Fruit fly (Drosophila melanogaster) whole organism, wandering third instar larva: Measurements from ENCODE around the gene CG1113.

Experiments
- Abd-B ChIP-seq: fragments of >200 bp; optimal IDR thresholded peaks from 2 replicates; lab custom pipeline; 2017; ENCODE audit warnings: missing biosample characterization, missing genetic modification characterization
- CG32264 ChIP-seq: fragments of 200-800 bp; sonication (Bioruptor generic); optimal IDR thresholded peaks from 2 replicates; lab custom pipeline; 2016; ENCODE audit warnings: missing biosample characterization, missing genetic modification characterization
- CG9705 ChIP-seq: fragments of 200-800 bp; sonication (Bioruptor generic); optimal IDR thresholded peaks from 2 replicates; lab custom pipeline; 2018; ENCODE audit warnings: missing biosample characterization, mild to moderate bottlenecking, missing genetic modification characterization
- CrebA ChIP-seq: fragments of 200-800 bp; sonication (Bioruptor generic); optimal IDR thresholded peaks from 2 replicates; lab custom pipeline; 2016; ENCODE audit warnings: missing biosample characterization, mild to moderate bottlenecking, missing genetic modification characterization, borderline replicate concordance
- Dfd ChIP-seq: fragments of >200 bp; optimal IDR thresholded peaks from 2 replicates; lab custom pipeline; 2017; ENCODE audit warnings: missing biosample characterization, missing genetic modification characterization
- Dif ChIP-seq: fragments of 200-275, 200-300 bp; sonication (Bioruptor generic); optimal IDR thresholded peaks from 2 replicates; lab custom pipeline; 2018; ENCODE audit warnings: missing biosample characterization, missing genetic modification characterization; ENCODE audit not compliant: partially characterized antibody
- GATAd ChIP-seq: sonication (Bioruptor generic); optimal IDR thresholded peaks from 2 replicates; lab custom pipeline; 2016; ENCODE audit warnings: missing biosample characterization, missing genetic modification characterization
- HLH106 ChIP-seq: fragments of 200-800 bp; optimal IDR thresholded peaks from 3 replicates; lab custom pipeline; 2019; ENCODE audit warnings: missing biosample characterization, mild to moderate bottlenecking, missing genetic modification characterization, moderate library complexity
- Hnf4 ChIP-seq: fragments of 200-800 bp; sonication (Bioruptor generic); optimal IDR thresholded peaks from 2 replicates; lab custom pipeline; 2016; ENCODE audit warnings: missing biosample characterization, mild to moderate bottlenecking, missing genetic modification characterization
- Hr78 ChIP-seq: fragments of >200 bp; optimal IDR thresholded peaks from 2 replicates; lab custom pipeline; 2017; ENCODE audit warnings: missing biosample characterization, missing genetic modification characterization
- Hr83 ChIP-seq: fragments of 200-300 bp; sonication (Bioruptor generic); optimal IDR thresholded peaks from 2 replicates; lab custom pipeline; 2016; ENCODE audit warnings: missing biosample characterization, mild to moderate bottlenecking, missing genetic modification characterization, moderate library complexity; ENCODE audit not compliant: poor library complexity, severe bottlenecking
- Jra ChIP-seq: sonication (Bioruptor generic); optimal IDR thresholded peaks from 2 replicates; lab custom pipeline; 2016; ENCODE audit warnings: missing biosample characterization, missing genetic modification characterization
- Mio ChIP-seq: sonication (Bioruptor generic); optimal IDR thresholded peaks from 2 replicates; lab custom pipeline; 2016; ENCODE audit warnings: missing biosample characterization, missing genetic modification characterization
- Myc ChIP-seq: fragments of >200 bp; optimal IDR thresholded peaks from 2 replicates; lab custom pipeline; 2017
- N ChIP-seq: fragments of >200 bp; optimal IDR thresholded peaks from 2 replicates; lab custom pipeline; 2018; ENCODE audit warnings: missing biosample characterization, missing external identifiers, missing genetic modification characterization
- OdsH ChIP-seq: fragments of 200-800 bp; sonication (Bioruptor generic); optimal IDR thresholded peaks from 2 replicates; lab custom pipeline; 2016; ENCODE audit warnings: missing biosample characterization, mild to moderate bottlenecking, missing genetic modification characterization
- Rel ChIP-seq, 2 experiments: fragments of 200-800 bp; sonication (Bioruptor generic) in 1 of 2; optimal IDR thresholded peaks; 2 replicates in 1 of 2; 3 replicates in 1 of 2; lab custom pipeline; 2016 to 2019; ENCODE audit warnings: mild to moderate bottlenecking in 2 of 2, missing biosample characterization in 2 of 2, missing genetic modification characterization in 2 of 2, moderate library complexity in 1 of 2
- Sp1 ChIP-seq: fragments of 200-800 bp; sonication (Bioruptor generic); optimal IDR thresholded peaks from 3 replicates; lab custom pipeline; 2019; ENCODE audit warnings: missing biosample characterization, mild to moderate bottlenecking, missing genetic modification characterization, moderate library complexity
- Vsx2 ChIP-seq: fragments of 200-300, 225-300 bp; sonication (Bioruptor generic); optimal IDR thresholded peaks from 2 replicates; lab custom pipeline; 2018; ENCODE audit warnings: missing biosample characterization, missing genetic modification characterization; ENCODE audit not compliant: partially characterized antibody
- br ChIP-seq: fragments of 200-800 bp; sonication (Bioruptor generic); optimal IDR thresholded peaks from 2 replicates; lab custom pipeline; 2016; ENCODE audit warnings: missing biosample characterization, missing genetic modification characterization
- brk ChIP-seq: fragments of 200-800 bp; sonication (Bioruptor generic); optimal IDR thresholded peaks from 2 replicates; lab custom pipeline; 2016; ENCODE audit warnings: missing biosample characterization, mild to moderate bottlenecking, missing genetic modification characterization
- dl ChIP-seq, 2 experiments: fragments of 175-275, 200-275 bp in 1 of 2; fragments of 200-275 bp in 1 of 2; sonication (Bioruptor generic); optimal IDR thresholded peaks; lab custom pipeline; 2018; ENCODE audit warnings: mild to moderate bottlenecking in 2 of 2, missing biosample characterization in 2 of 2, missing genetic modification characterization in 2 of 2, moderate library complexity in 2 of 2; ENCODE audit not compliant: partially characterized antibody in 2 of 2, insufficient read depth in 1 of 2
- dmrt93B ChIP-seq: fragments of 200-800 bp; sonication (Bioruptor generic); optimal IDR thresholded peaks from 2 replicates; lab custom pipeline; 2018; ENCODE audit warnings: missing biosample characterization, mild to moderate bottlenecking, missing genetic modification characterization
- dsf ChIP-seq: sonication (Bioruptor generic); optimal IDR thresholded peaks from 2 replicates; lab custom pipeline; 2016; ENCODE audit warnings: missing biosample characterization, missing genetic modification characterization, borderline replicate concordance
- ey ChIP-seq: fragments of 200-800 bp; sonication (Bioruptor generic); optimal IDR thresholded peaks from 2 replicates; lab custom pipeline; 2016; ENCODE audit warnings: missing biosample characterization, missing genetic modification characterization
- foxo ChIP-seq, 2 experiments: fragments of 200-800 bp; sonication (Bioruptor generic); optimal IDR thresholded peaks; 2 replicates in 1 of 2; 3 replicates in 1 of 2; lab custom pipeline; 2016 to 2017; ENCODE audit warnings: missing biosample characterization in 2 of 2, missing genetic modification characterization in 2 of 2
- fru ChIP-seq: fragments of 200-800 bp; sonication (Bioruptor generic); optimal IDR thresholded peaks from 3 replicates; lab custom pipeline; 2016; ENCODE audit warnings: missing biosample characterization, mild to moderate bottlenecking, missing genetic modification characterization
- h ChIP-seq: fragments of 200-800 bp; sonication (Bioruptor generic); optimal IDR thresholded peaks from 3 replicates; lab custom pipeline; 2016; ENCODE audit warnings: missing biosample characterization, mild to moderate bottlenecking, missing genetic modification characterization
- jim ChIP-seq: fragments of 175-275, 200-325 bp; sonication (Bioruptor generic); optimal IDR thresholded peaks from 2 replicates; lab custom pipeline; 2016; ENCODE audit warnings: missing biosample characterization, mild to moderate bottlenecking, missing genetic modification characterization
- lola ChIP-seq: fragments of >200 bp; optimal IDR thresholded peaks from 2 replicates; lab custom pipeline; 2017; ENCODE audit warnings: missing biosample characterization, missing genetic modification characterization
- pan ChIP-seq: fragments of >200 bp; optimal IDR thresholded peaks from 2 replicates; lab custom pipeline; 2017
- psq ChIP-seq: fragments of 200-800 bp; sonication (Bioruptor generic); optimal IDR thresholded peaks from 3 replicates; lab custom pipeline; 2017; ENCODE audit warnings: missing biosample characterization, mild to moderate bottlenecking, missing genetic modification characterization, moderate library complexity
- rgr ChIP-seq: fragments of 200-800 bp; sonication (Bioruptor generic); optimal IDR thresholded peaks from 3 replicates; lab custom pipeline; 2016; ENCODE audit warnings: missing biosample characterization, mild to moderate bottlenecking, missing genetic modification characterization
- sage ChIP-seq: fragments of 200-800 bp; sonication (Bioruptor generic); optimal IDR thresholded peaks from 2 replicates; lab custom pipeline; 2016; ENCODE audit warnings: missing biosample characterization, mild to moderate bottlenecking, missing genetic modification characterization
- sv ChIP-seq: fragments of 200-800 bp; sonication (Bioruptor generic); optimal IDR thresholded peaks from 3 replicates; lab custom pipeline; 2016; ENCODE audit warnings: missing biosample characterization, missing genetic modification characterization
- tai ChIP-seq: sonication (Bioruptor generic); optimal IDR thresholded peaks from 2 replicates; lab custom pipeline; 2016; ENCODE audit warnings: missing biosample characterization, missing genetic modification characterization
- usp ChIP-seq: fragments of >200 bp; optimal IDR thresholded peaks from 2 replicates; lab custom pipeline; 2017; ENCODE audit warnings: missing biosample characterization, missing genetic modification characterization
- woc ChIP-seq: sonication (Bioruptor generic); optimal IDR thresholded peaks from 2 replicates; lab custom pipeline; 2016; ENCODE audit warnings: missing biosample characterization, mild to moderate bottlenecking, missing genetic modification characterization

Gene CG1113

DNA sequence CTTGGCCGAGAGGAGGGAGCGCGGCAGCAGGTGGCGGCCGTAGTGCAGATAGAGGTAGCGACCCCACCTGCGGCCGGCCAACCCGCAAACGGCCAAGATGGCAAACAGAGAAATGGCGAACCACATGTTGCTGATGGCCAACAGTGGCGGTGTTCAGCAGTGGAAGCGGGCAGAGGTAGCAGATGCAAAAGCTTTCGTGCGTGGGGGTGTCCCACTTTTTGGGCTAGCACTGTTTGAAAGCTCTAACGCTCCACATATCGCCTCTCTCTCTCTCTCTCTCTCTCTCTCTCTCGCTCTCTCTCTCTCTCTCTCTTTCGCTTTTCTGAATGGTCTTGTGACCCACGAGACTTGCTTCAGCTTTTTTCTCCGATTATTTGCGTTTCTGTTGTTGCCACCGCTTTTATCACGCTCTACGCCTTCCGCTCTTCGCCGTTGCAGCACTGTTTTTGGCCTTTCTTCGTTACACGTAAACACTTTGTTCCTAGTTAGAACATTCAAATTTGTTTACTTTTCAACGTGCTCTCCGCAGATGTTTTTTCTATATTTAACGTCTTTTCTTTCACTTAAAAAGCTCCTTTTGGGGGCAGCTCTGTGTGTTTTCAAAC lies 29.9 kb downstream of the CG1113 start:
- TF ChIP-seq Abd-B (GFP tag; lab: Kevin White, UChicago) (no peak), rgr (GFP tag; lab: Kevin White, UChicago) (peak; percentile 59), fru (peak; percentile 27), woc (GFP tag; lab: Kevin White, UChicago) (no peak), Dif (GFP tag; lab: Kevin White, UChicago) (peak; percentile 96), Mio (GFP tag; lab: Kevin White, UChicago) (no peak), dl (GFP tag; optimal IDR thresholded peaks at IDR 0.05; lab: Kevin White, UChicago; ENCODE audit: insufficient read depth in 1 of 2, partially characterized antibody in 2 of 2) (peak; percentile 90 to 94), Myc (peak; percentile 8), Sp1 (GFP tag; lab: Kevin White, UChicago) (no peak), sv (GFP tag; lab: Kevin White, UChicago) (no peak), Rel (GFP tag; optimal IDR thresholded peaks at IDR 0.05; lab: Kevin White, UChicago) (peak; percentile 19), Rel (tag; optimal IDR thresholded peaks at IDR 0.05; lab: Kevin White, UChicago) (peak; percentile 54), dmrt93B (GFP tag; lab: Kevin White, UChicago) (no peak), dsf (GFP tag; lab: Kevin White, UChicago) (no peak), usp (GFP tag; lab: Kevin White, UChicago) (no peak), sage (GFP tag; lab: Kevin White, UChicago) (no peak), OdsH (GFP tag; lab: Kevin White, UChicago) (peak; percentile 27), psq (GFP tag; lab: Kevin White, UChicago) (peak; percentile 89), N (GFP tag; lab: Kevin White, UChicago) (no peak), CG9705 (GFP tag; lab: Kevin White, UChicago) (no peak), lola (no peak), tai (GFP tag; lab: Kevin White, UChicago) (no peak), foxo (GFP tag; optimal IDR thresholded peaks at IDR 0.05; lab: Kevin White, UChicago) (peak in 1 of 2 experiments; percentile 20), Jra (GFP tag; lab: Kevin White, UChicago) (no peak), ey (no peak), Hnf4 (GFP tag; lab: Kevin White, UChicago) (no peak), br (GFP tag; lab: Kevin White, UChicago) (peak; percentile 20), jim (GFP tag; lab: Kevin White, UChicago) (peak; percentile 21), brk (GFP tag; lab: Kevin White, UChicago) (no peak), Dfd (GFP tag; lab: Kevin White, UChicago) (no peak), h (GFP tag; lab: Kevin White, UChicago) (peak; percentile 48), CG32264 (GFP tag; lab: Kevin White, UChicago) (no peak), CrebA (GFP tag; lab: Kevin White, UChicago) (peak; percentile 40), Hr83 (peak; percentile 89), HLH106 (no peak), Vsx2 (peak; percentile 66), GATAd (GFP tag; lab: Kevin White, UChicago) (no peak)

DNA sequence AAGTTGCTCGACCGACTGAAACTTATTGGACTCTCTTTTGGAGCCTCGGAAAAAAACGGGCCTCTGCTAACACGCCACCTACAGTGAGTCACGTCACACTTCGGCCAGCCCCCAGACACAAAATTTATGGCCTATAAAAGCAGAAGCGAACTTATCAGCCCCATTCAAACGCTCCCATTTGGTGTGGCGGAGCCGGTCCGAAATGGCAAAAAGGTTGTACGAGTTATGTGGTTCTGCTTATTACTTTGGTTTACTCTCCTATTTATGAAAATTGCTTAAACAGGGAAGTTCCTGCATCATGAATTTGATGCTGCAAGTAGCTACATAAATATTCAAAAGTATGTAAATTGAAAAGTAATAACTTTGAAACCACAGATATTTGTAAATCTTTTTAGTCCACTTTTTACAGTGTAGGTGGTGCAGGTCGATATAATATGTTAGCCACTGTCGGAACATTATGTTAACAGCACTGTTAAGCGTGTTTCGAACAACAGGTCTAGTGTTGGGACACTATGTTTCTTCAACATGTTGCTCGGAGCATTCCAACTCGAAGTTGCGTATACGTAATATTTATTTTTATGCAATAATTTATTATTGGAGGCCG lies 30.5 kb downstream of the CG1113 start:
- TF ChIP-seq Myc (no peak), sv (GFP tag; lab: Kevin White, UChicago) (peak; percentile 88), CG9705 (GFP tag; lab: Kevin White, UChicago) (peak; percentile 57), h (GFP tag; lab: Kevin White, UChicago) (peak; percentile 89), N (GFP tag; lab: Kevin White, UChicago) (no peak), CrebA (GFP tag; lab: Kevin White, UChicago) (no peak), dmrt93B (GFP tag; lab: Kevin White, UChicago) (peak; percentile 80), usp (GFP tag; lab: Kevin White, UChicago) (no peak), jim (GFP tag; lab: Kevin White, UChicago) (no peak), Hnf4 (GFP tag; lab: Kevin White, UChicago) (peak; percentile 74), Rel (GFP tag; optimal IDR thresholded peaks at IDR 0.05; lab: Kevin White, UChicago) (no peak), Rel (tag; optimal IDR thresholded peaks at IDR 0.05; lab: Kevin White, UChicago) (peak; percentile 26), dsf (GFP tag; lab: Kevin White, UChicago) (no peak), Sp1 (GFP tag; lab: Kevin White, UChicago) (peak; percentile 83), CG32264 (GFP tag; lab: Kevin White, UChicago) (peak; percentile 19), dl (GFP tag; optimal IDR thresholded peaks at IDR 0.05; lab: Kevin White, UChicago; ENCODE audit: insufficient read depth in 1 of 2, partially characterized antibody in 2 of 2) (no peak), Dif (GFP tag; lab: Kevin White, UChicago) (no peak), ey (peak; percentile 91), Jra (GFP tag; lab: Kevin White, UChicago) (peak; percentile 69), GATAd (GFP tag; lab: Kevin White, UChicago) (no peak), Mio (GFP tag; lab: Kevin White, UChicago) (peak; percentile 27), lola (no peak), Vsx2 (no peak), foxo (GFP tag; optimal IDR thresholded peaks at IDR 0.05; lab: Kevin White, UChicago) (peak in 1 of 2 experiments; percentile 90), Hr83 (no peak), Abd-B (GFP tag; lab: Kevin White, UChicago) (no peak), OdsH (GFP tag; lab: Kevin White, UChicago) (peak; percentile 78), psq (GFP tag; lab: Kevin White, UChicago) (peak; percentile 86), sage (GFP tag; lab: Kevin White, UChicago) (no peak), pan (lab: Kevin White, UChicago) (no peak), rgr (GFP tag; lab: Kevin White, UChicago) (peak; percentile 85), Dfd (GFP tag; lab: Kevin White, UChicago) (no peak), fru (peak; percentile 93), brk (GFP tag; lab: Kevin White, UChicago) (peak; percentile 9), HLH106 (peak; percentile 87), br (GFP tag; lab: Kevin White, UChicago) (peak; percentile 85), tai (GFP tag; lab: Kevin White, UChicago) (peak; percentile 58), Hr78 (GFP tag; lab: Kevin White, UChicago) (no peak), woc (GFP tag; lab: Kevin White, UChicago) (peak; percentile 87)
- TF ChIP-seq, all 38 proteins: peak for 21
